Worm (Caenorhabditis elegans) whole organism, L4 larva: ENCODE data around the gene mrps-2.
A peak's percentile ranks its signal among the peaks of the same experiment; 100 is the strongest.

Experiments used
- ZK337.2 ChIP-seq: fragments of 200-800 bp; sonication (Bioruptor generic); IDR thresholded peaks from 2 replicates; pipeline ENCODE4 v1.3.6; 2022; ENCODE audit warnings: missing genetic modification reagents, missing genetic modification characterization, missing compliant biosample characterization
- aly-2 ChIP-seq: sonication (generic microtip); optimal IDR thresholded peaks from 2 replicates; lab custom pipeline; 2018; ENCODE audit warnings: missing biosample characterization, missing genetic modification characterization
- ceh-28 ChIP-seq: fragments of 150-350 bp; optimal IDR thresholded peaks from 2 replicates; lab custom pipeline; 2014; ENCODE audit warnings: missing biosample characterization, missing genetic modification reagents, missing genetic modification characterization
- ceh-32 ChIP-seq: sonication (generic microtip); optimal IDR thresholded peaks from 2 replicates; lab custom pipeline; 2016; ENCODE audit warnings: mild to moderate bottlenecking, missing genetic modification characterization, missing compliant biosample characterization; ENCODE audit not compliant: poor library complexity
- dmd-9 ChIP-seq: fragments of 200-800 bp; sonication (Bioruptor generic); IDR thresholded peaks from 2 replicates; pipeline ENCODE4 v1.3.6; 2022; ENCODE audit warnings: missing genetic modification reagents, missing genetic modification characterization, missing compliant biosample characterization
- egl-27 ChIP-seq: sonication (generic microtip); optimal IDR thresholded peaks from 3 replicates; lab custom pipeline; 2017; ENCODE audit warnings: missing biosample characterization, missing genetic modification reagents, missing genetic modification characterization
- fos-1 ChIP-seq: fragments of 150-350 bp; optimal IDR thresholded peaks from 2 replicates; lab custom pipeline; 2014; ENCODE audit warnings: missing biosample characterization, missing genetic modification characterization
- hlh-11 ChIP-seq: fragments of 200-800 bp; sonication (Bioruptor generic); optimal IDR thresholded peaks from 2 replicates; lab custom pipeline; 2018; ENCODE audit warnings: mild to moderate bottlenecking, missing genetic modification characterization, missing compliant biosample characterization
- lin-39 ChIP-seq: fragments of 150-350 bp; optimal IDR thresholded peaks from 2 replicates; lab custom pipeline; 2014; ENCODE audit warnings: missing biosample characterization, missing genetic modification reagents, missing genetic modification characterization
- lsy-2 ChIP-seq, 2 experiments: fragments of 150-350 bp in 1 of 2; sonication (generic microtip) in 1 of 2; optimal IDR thresholded peaks; 2 replicates each; lab custom pipeline; 2014 to 2017; ENCODE audit warnings: missing biosample characterization in 2 of 2, missing genetic modification characterization in 2 of 2
- mep-1 ChIP-seq: fragments of 150-350 bp; sonication (generic microtip); optimal IDR thresholded peaks from 3 replicates; lab custom pipeline; 2014; ENCODE audit warnings: missing biosample characterization, missing genetic modification characterization
- pha-4 ChIP-seq, 2 experiments: fragments of 150-350 bp in 1 of 2; fragments of 200-800 bp in 1 of 2; sonication (Bioruptor generic) in 1 of 2; IDR thresholded peaks in 1 of 2; optimal IDR thresholded peaks in 1 of 2; 2 replicates each; pipeline versions ENCODE4 v1.3.6 to Lab custom; 2014 to 2022; ENCODE audit warnings: missing genetic modification characterization in 2 of 2, missing genetic modification reagents in 2 of 2, missing biosample characterization in 1 of 2, missing compliant biosample characterization in 1 of 2
- skn-1 ChIP-seq: fragments of 150-350 bp; optimal IDR thresholded peaks from 2 replicates; lab custom pipeline; 2014; ENCODE audit warnings: missing biosample characterization, missing genetic modification characterization
- ztf-11 ChIP-seq: fragments of 150-350 bp; optimal IDR thresholded peaks from 2 replicates; lab custom pipeline; 2014; ENCODE audit warnings: missing biosample characterization, missing genetic modification characterization

DNA sequence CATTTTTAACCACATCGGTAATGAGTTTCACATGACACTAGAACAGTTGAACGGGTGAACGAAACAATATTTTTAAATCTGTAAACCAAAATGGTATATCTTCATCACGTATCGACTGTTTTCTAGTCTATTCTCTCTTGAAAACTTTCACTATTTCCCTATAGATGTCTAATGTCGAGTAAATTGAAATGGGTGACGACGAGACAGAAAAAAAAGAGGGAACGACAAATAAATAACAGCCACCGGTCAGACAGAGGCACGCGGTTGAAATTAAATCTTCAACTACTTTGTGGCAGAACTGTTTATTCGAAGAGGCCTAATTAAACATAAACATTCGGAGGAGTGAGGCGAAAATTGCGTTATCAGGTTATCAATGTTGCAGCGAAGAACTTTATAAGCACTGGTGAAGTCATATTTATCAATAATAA is 31.1 kb upstream of the mrps-2 start:
- TF ChIP-seq pha-4 (GFP tag; IDR thresholded peaks at IDR 0.05; lab: Robert Waterston, UW) (no peak), pha-4 (tag; optimal IDR thresholded peaks at IDR 0.05; lab: Kevin White, UChicago) (no peak), lsy-2 (tag; optimal IDR thresholded peaks at IDR 0.05; lab: Kevin White, UChicago) (no peak), hlh-11 (tag; lab: Kevin White, UChicago) (peak; percentile 74), ceh-28 (tag; lab: Kevin White, UChicago) (no peak), skn-1 (tag; lab: Kevin White, UChicago) (no peak), ztf-11 (tag; lab: Kevin White, UChicago) (no peak), ZK337.2 (no peak), lin-39 (no peak), ceh-32 (tag; lab: Kevin White, UChicago) (no peak), aly-2 (tag; lab: Kevin White, UChicago) (no peak), mep-1 (tag; lab: Kevin White, UChicago) (peak; percentile 36), fos-1 (tag; lab: Kevin White, UChicago) (no peak), dmd-9 (GFP tag; lab: Robert Waterston, UW) (no peak), egl-27 (tag; lab: Kevin White, UChicago) (no peak)
